Worm (Caenorhabditis elegans) whole organism, young adult: Measurements from ENCODE around the gene C02H6.3.

Experiments
- F37B4.10 ChIP-seq: fragments of 200-800 bp; sonication (Bioruptor generic); IDR thresholded peaks from 2 replicates; pipeline ENCODE4 v1.3.6; 2022; ENCODE audit warnings: missing genetic modification characterization, missing compliant biosample characterization
- nfya-2 ChIP-seq: fragments of 200-800 bp; sonication (Bioruptor generic); IDR thresholded peaks from 2 replicates; pipeline ENCODE4 v1.3.6; 2022; ENCODE audit warnings: missing genetic modification reagents, missing genetic modification characterization, missing compliant biosample characterization
- ztf-26 ChIP-seq: sonication (generic microtip); optimal IDR thresholded peaks from 2 replicates; lab custom pipeline; 2017; ENCODE audit warnings: missing genetic modification characterization, missing compliant biosample characterization

ce11 chrV:7426594-7426993 is 38.9 kb upstream of the C02H6.3 start, which contains the start of gene srw-68:
- no peak for TF ChIP-seq F37B4.10
- no peak for TF ChIP-seq nfya-2 (GFP tag; lab: Robert Waterston, UW)
- TF ChIP-seq ztf-26 (tag; lab: Kevin White, UChicago): no peak
